Fruit fly (Drosophila melanogaster) whole organism, wandering third instar larva: ENCODE data around the gene nau.
A peak's percentile ranks its signal among the peaks of the same experiment; 100 is the strongest.

Experiments
- Abd-B ChIP-seq: fragments of >200 bp; optimal IDR thresholded peaks from 2 replicates; lab custom pipeline; 2017; ENCODE audit warnings: missing biosample characterization, missing genetic modification characterization
- CG32264 ChIP-seq: fragments of 200-800 bp; sonication (Bioruptor generic); optimal IDR thresholded peaks from 2 replicates; lab custom pipeline; 2016; ENCODE audit warnings: missing biosample characterization, missing genetic modification characterization
- CG9705 ChIP-seq: fragments of 200-800 bp; sonication (Bioruptor generic); optimal IDR thresholded peaks from 2 replicates; lab custom pipeline; 2018; ENCODE audit warnings: missing biosample characterization, mild to moderate bottlenecking, missing genetic modification characterization
- CrebA ChIP-seq: fragments of 200-800 bp; sonication (Bioruptor generic); optimal IDR thresholded peaks from 2 replicates; lab custom pipeline; 2016; ENCODE audit warnings: missing biosample characterization, mild to moderate bottlenecking, missing genetic modification characterization, borderline replicate concordance
- Dfd ChIP-seq: fragments of >200 bp; optimal IDR thresholded peaks from 2 replicates; lab custom pipeline; 2017; ENCODE audit warnings: missing biosample characterization, missing genetic modification characterization
- Dif ChIP-seq: fragments of 200-275, 200-300 bp; sonication (Bioruptor generic); optimal IDR thresholded peaks from 2 replicates; lab custom pipeline; 2018; ENCODE audit warnings: missing biosample characterization, missing genetic modification characterization; ENCODE audit not compliant: partially characterized antibody
- HLH106 ChIP-seq: fragments of 200-800 bp; optimal IDR thresholded peaks from 3 replicates; lab custom pipeline; 2019; ENCODE audit warnings: missing biosample characterization, mild to moderate bottlenecking, missing genetic modification characterization, moderate library complexity
- Hnf4 ChIP-seq: fragments of 200-800 bp; sonication (Bioruptor generic); optimal IDR thresholded peaks from 2 replicates; lab custom pipeline; 2016; ENCODE audit warnings: missing biosample characterization, mild to moderate bottlenecking, missing genetic modification characterization
- Hr78 ChIP-seq: fragments of >200 bp; optimal IDR thresholded peaks from 2 replicates; lab custom pipeline; 2017; ENCODE audit warnings: missing biosample characterization, missing genetic modification characterization
- Hr83 ChIP-seq: fragments of 200-300 bp; sonication (Bioruptor generic); optimal IDR thresholded peaks from 2 replicates; lab custom pipeline; 2016; ENCODE audit warnings: missing biosample characterization, mild to moderate bottlenecking, missing genetic modification characterization, moderate library complexity; ENCODE audit not compliant: poor library complexity, severe bottlenecking
- Jra ChIP-seq: sonication (Bioruptor generic); optimal IDR thresholded peaks from 2 replicates; lab custom pipeline; 2016; ENCODE audit warnings: missing biosample characterization, missing genetic modification characterization
- Myc ChIP-seq: fragments of >200 bp; optimal IDR thresholded peaks from 2 replicates; lab custom pipeline; 2017
- N ChIP-seq: fragments of >200 bp; optimal IDR thresholded peaks from 2 replicates; lab custom pipeline; 2018; ENCODE audit warnings: missing biosample characterization, missing external identifiers, missing genetic modification characterization
- OdsH ChIP-seq: fragments of 200-800 bp; sonication (Bioruptor generic); optimal IDR thresholded peaks from 2 replicates; lab custom pipeline; 2016; ENCODE audit warnings: missing biosample characterization, mild to moderate bottlenecking, missing genetic modification characterization
- Rel ChIP-seq, 2 experiments: fragments of 200-800 bp; sonication (Bioruptor generic) in 1 of 2; optimal IDR thresholded peaks; 2 replicates in 1 of 2; 3 replicates in 1 of 2; lab custom pipeline; 2016 to 2019; ENCODE audit warnings: mild to moderate bottlenecking in 2 of 2, missing biosample characterization in 2 of 2, missing genetic modification characterization in 2 of 2, moderate library complexity in 1 of 2
- Sp1 ChIP-seq: fragments of 200-800 bp; sonication (Bioruptor generic); optimal IDR thresholded peaks from 3 replicates; lab custom pipeline; 2019; ENCODE audit warnings: missing biosample characterization, mild to moderate bottlenecking, missing genetic modification characterization, moderate library complexity
- dl ChIP-seq, 2 experiments: fragments of 175-275, 200-275 bp in 1 of 2; fragments of 200-275 bp in 1 of 2; sonication (Bioruptor generic); optimal IDR thresholded peaks; lab custom pipeline; 2018; ENCODE audit warnings: mild to moderate bottlenecking in 2 of 2, missing biosample characterization in 2 of 2, missing genetic modification characterization in 2 of 2, moderate library complexity in 2 of 2; ENCODE audit not compliant: partially characterized antibody in 2 of 2, insufficient read depth in 1 of 2
- dmrt93B ChIP-seq: fragments of 200-800 bp; sonication (Bioruptor generic); optimal IDR thresholded peaks from 2 replicates; lab custom pipeline; 2018; ENCODE audit warnings: missing biosample characterization, mild to moderate bottlenecking, missing genetic modification characterization
- dsf ChIP-seq: sonication (Bioruptor generic); optimal IDR thresholded peaks from 2 replicates; lab custom pipeline; 2016; ENCODE audit warnings: missing biosample characterization, missing genetic modification characterization, borderline replicate concordance
- ey ChIP-seq: fragments of 200-800 bp; sonication (Bioruptor generic); optimal IDR thresholded peaks from 2 replicates; lab custom pipeline; 2016; ENCODE audit warnings: missing biosample characterization, missing genetic modification characterization
- foxo ChIP-seq, 2 experiments: fragments of 200-800 bp; sonication (Bioruptor generic); optimal IDR thresholded peaks; 2 replicates in 1 of 2; 3 replicates in 1 of 2; lab custom pipeline; 2016 to 2017; ENCODE audit warnings: missing biosample characterization in 2 of 2, missing genetic modification characterization in 2 of 2
- fru ChIP-seq: fragments of 200-800 bp; sonication (Bioruptor generic); optimal IDR thresholded peaks from 3 replicates; lab custom pipeline; 2016; ENCODE audit warnings: missing biosample characterization, mild to moderate bottlenecking, missing genetic modification characterization
- h ChIP-seq: fragments of 200-800 bp; sonication (Bioruptor generic); optimal IDR thresholded peaks from 3 replicates; lab custom pipeline; 2016; ENCODE audit warnings: missing biosample characterization, mild to moderate bottlenecking, missing genetic modification characterization
- lola ChIP-seq: fragments of >200 bp; optimal IDR thresholded peaks from 2 replicates; lab custom pipeline; 2017; ENCODE audit warnings: missing biosample characterization, missing genetic modification characterization
- pan ChIP-seq: fragments of >200 bp; optimal IDR thresholded peaks from 2 replicates; lab custom pipeline; 2017
- psq ChIP-seq: fragments of 200-800 bp; sonication (Bioruptor generic); optimal IDR thresholded peaks from 3 replicates; lab custom pipeline; 2017; ENCODE audit warnings: missing biosample characterization, mild to moderate bottlenecking, missing genetic modification characterization, moderate library complexity
- rgr ChIP-seq: fragments of 200-800 bp; sonication (Bioruptor generic); optimal IDR thresholded peaks from 3 replicates; lab custom pipeline; 2016; ENCODE audit warnings: missing biosample characterization, mild to moderate bottlenecking, missing genetic modification characterization
- sage ChIP-seq: fragments of 200-800 bp; sonication (Bioruptor generic); optimal IDR thresholded peaks from 2 replicates; lab custom pipeline; 2016; ENCODE audit warnings: missing biosample characterization, mild to moderate bottlenecking, missing genetic modification characterization
- sv ChIP-seq: fragments of 200-800 bp; sonication (Bioruptor generic); optimal IDR thresholded peaks from 3 replicates; lab custom pipeline; 2016; ENCODE audit warnings: missing biosample characterization, missing genetic modification characterization
- tai ChIP-seq: sonication (Bioruptor generic); optimal IDR thresholded peaks from 2 replicates; lab custom pipeline; 2016; ENCODE audit warnings: missing biosample characterization, missing genetic modification characterization
- usp ChIP-seq: fragments of >200 bp; optimal IDR thresholded peaks from 2 replicates; lab custom pipeline; 2017; ENCODE audit warnings: missing biosample characterization, missing genetic modification characterization
- woc ChIP-seq: sonication (Bioruptor generic); optimal IDR thresholded peaks from 2 replicates; lab custom pipeline; 2016; ENCODE audit warnings: missing biosample characterization, mild to moderate bottlenecking, missing genetic modification characterization

nau gene

DNA sequence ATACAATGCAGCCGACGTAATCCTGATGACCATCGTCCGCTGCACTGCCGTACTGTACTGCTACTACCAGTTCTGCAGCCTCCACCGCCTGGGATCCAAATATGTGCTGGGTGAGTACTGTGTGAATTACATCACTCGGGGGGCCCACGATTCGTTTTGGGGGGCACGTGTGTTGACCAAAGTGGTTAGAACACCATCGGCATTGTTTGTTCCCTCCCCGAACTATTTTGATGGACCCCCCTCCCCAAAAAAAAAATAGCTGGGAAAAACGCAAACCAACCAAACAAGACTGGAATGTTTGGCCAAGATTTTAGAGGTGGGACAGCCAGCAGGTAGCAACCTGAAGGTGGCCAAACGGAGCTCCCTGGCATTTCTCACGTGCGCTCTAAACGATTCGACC is 29.3 kb upstream of the nau start:
- TF ChIP-seq fru (GFP tag; lab: Kevin White, UChicago), result no peak
- TF ChIP-seq sage (GFP tag; lab: Kevin White, UChicago), result no peak
- TF ChIP-seq tai, result no peak
- no peak for TF ChIP-seq sv (GFP tag; lab: Kevin White, UChicago)
- TF ChIP-seq Myc (lab: Kevin White, UChicago), result no peak
- no peak for TF ChIP-seq ey (GFP tag; lab: Kevin White, UChicago)
- TF ChIP-seq usp, result no peak
- TF ChIP-seq OdsH, result no peak
- no peak for TF ChIP-seq Hnf4 (GFP tag; lab: Kevin White, UChicago)
- TF ChIP-seq h (GFP tag; lab: Kevin White, UChicago), result no peak
- TF ChIP-seq Rel (GFP tag; optimal IDR thresholded peaks at IDR 0.05; lab: Kevin White, UChicago), result no peak
- no peak for TF ChIP-seq Rel (tag; optimal IDR thresholded peaks at IDR 0.05; lab: Kevin White, UChicago)
- TF ChIP-seq rgr, result no peak
- no peak for TF ChIP-seq Hr83
- TF ChIP-seq Dfd (GFP tag; lab: Kevin White, UChicago), result no peak
- no peak for TF ChIP-seq HLH106 (tag; lab: Kevin White, UChicago)
- TF ChIP-seq pan (lab: Kevin White, UChicago), result no peak
- TF ChIP-seq Abd-B (GFP tag; lab: Kevin White, UChicago), result no peak
- no peak for TF ChIP-seq dl (GFP tag; optimal IDR thresholded peaks at IDR 0.05; lab: Kevin White, UChicago; ENCODE audit: insufficient read depth in 1 of 2, partially characterized antibody in 2 of 2)
- no peak for TF ChIP-seq Jra

DNA sequence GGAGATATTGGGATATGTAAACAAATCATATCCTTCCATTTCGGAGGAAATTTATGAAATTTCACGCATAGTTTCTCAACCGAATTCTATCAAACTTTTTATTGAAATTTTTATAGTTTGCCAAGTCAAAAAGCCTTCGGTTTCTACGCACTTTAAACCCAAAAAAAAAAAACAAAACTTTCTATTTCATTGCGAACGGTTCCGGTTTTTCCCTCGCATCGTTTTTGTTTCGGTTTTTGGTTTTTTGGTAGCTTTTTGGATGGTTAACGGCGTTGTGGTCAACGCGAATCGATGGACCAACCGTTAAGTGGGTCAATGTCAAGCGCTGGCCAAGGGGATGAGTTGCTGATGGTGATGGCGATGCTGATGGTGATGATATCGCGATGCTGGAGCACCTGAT is 22.8 kb upstream of the nau start:
- TF ChIP-seq rgr, result no peak
- TF ChIP-seq usp, result no peak
- TF ChIP-seq CrebA (GFP tag; lab: Kevin White, UChicago), result no peak
- no peak for TF ChIP-seq dsf
- no peak for TF ChIP-seq Dfd (GFP tag; lab: Kevin White, UChicago)
- TF ChIP-seq HLH106 (tag; lab: Kevin White, UChicago), result no peak
- TF ChIP-seq Rel (GFP tag; optimal IDR thresholded peaks at IDR 0.05; lab: Kevin White, UChicago), result no peak
- no peak for TF ChIP-seq Rel (tag; optimal IDR thresholded peaks at IDR 0.05; lab: Kevin White, UChicago)
- TF ChIP-seq woc (GFP tag; lab: Kevin White, UChicago), result no peak
- TF ChIP-seq sv (GFP tag; lab: Kevin White, UChicago), result no peak
- TF ChIP-seq, all 38 proteins: peak for 0

DNA sequence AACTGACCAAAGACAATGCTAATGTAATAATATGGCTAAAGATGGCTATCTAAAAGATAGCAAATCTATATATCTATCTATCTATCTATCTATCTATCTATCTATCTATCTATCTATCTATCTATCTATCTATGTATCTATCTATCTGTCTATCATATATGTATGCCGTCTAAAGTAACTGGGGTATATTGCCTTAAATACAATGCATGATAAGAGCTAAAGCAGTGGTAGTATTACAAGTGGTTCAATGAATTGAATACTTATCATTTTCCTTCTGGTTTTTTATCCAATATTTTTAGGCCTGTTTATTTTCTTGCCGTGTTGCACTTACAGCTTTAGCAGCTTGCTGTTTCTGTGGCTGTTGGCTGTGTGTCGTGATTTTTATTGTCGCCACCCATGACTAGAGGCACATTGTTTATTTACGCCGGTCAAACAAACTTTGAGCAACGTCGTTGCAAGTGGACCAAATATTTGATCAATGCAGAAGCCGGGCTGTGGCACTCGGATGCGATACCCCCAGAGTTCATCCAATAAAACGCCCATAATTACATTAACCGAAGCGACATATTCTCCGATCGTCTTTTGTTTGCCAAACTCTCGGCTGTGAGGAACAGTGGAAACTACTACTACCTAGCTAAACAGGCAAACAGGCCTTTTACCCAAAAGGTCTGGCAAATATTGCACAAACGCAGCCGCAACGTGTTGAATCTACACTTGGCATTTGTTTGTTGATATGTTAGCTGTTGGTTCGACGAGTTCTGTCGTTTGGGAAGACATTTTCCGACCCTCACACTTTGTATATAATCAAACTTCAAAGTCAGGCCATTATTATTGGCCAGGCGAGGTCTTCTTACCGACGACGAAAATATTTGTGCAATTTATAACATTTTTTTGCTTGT is 19.8 kb upstream of the nau start:
- TF ChIP-seq OdsH, result no peak
- no peak for TF ChIP-seq Hr83

DNA sequence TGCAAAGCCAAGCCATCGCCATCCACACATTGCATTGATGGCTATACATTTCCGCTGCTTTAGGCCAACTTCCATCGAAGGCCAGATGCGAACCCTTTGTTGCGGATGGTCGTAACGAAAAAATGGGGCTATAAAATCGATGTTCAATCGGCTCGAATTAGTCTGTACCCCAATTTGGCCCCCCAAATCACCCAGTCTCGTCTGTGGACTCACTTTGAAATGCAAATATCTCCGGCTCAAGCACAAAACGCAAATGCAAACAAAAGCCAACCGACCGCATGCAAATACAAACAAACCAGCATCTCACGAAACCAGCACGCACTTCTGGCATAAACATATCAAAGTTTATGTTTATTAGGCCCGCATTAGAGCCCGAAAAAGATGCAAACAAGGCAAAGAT is 18.2 kb upstream of the nau start:
- TF ChIP-seq Hnf4 (GFP tag; lab: Kevin White, UChicago), result no peak
- TF ChIP-seq HLH106 (tag; lab: Kevin White, UChicago), result no peak
- TF ChIP-seq Jra, result no peak

DNA sequence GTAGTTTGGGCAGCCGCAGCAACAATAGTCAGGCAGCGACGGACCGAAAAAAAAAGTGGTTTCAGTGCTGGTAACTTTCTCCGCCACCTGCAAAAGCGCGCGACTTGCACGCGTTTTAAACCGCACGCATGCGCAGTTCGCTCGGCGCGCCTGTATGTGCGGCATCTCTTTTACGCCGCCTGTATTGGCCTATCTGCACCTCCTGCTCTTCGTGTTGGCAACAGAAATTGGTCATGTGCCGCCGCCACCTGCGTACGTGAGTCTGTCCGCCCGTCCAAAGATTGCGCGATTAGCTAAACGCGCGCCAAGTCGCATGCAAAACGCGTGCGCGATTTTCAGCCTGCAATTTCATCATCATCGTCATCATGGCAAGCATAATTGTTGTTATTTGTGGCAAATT is 17.5 kb upstream of the nau start:
- TF ChIP-seq Myc (lab: Kevin White, UChicago), result peak; percentile 86
- no peak for TF ChIP-seq foxo (GFP tag; optimal IDR thresholded peaks at IDR 0.05; lab: Kevin White, UChicago)

DNA sequence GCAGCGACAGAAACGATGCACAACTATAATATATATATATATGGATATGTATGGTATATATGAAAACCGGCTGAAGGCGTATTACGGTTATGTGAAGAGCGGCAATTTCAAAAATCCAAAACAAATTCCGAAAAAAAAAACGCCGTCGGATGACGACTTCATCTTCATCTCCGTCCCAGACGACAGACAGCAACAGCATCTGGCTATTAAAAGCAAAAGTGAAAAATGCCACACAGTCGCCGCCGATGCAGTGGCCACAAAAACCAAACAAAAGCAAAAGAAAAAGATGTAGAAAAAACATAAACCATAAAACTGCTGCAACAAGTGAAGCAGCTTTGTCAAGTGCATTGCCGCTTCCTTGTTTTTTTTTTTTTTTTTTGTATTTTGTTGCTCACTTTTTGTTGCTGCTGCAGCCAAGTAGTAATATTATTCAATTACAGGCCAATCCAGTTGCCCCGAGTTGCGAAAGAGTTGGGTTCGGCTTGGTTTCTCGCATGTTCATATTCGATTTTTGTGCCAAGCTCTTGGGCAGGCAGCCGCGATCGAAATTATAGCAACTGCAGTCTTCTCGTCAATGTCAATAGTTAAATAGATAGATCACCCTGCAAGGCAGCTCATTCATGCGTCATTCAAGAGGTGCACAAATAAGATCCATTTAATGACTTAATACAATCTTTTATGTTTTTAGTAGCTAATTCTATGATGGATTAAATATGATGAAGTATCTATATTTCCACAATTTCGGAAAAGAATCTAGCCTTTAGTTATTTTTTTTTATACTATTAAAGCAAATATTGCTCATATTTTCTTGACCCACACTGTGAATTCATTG is 16.6 kb upstream of the nau start:
- TF ChIP-seq N (GFP tag; lab: Kevin White, UChicago) (no peak), Hnf4 (GFP tag; lab: Kevin White, UChicago) (no peak), CG9705 (GFP tag; lab: Kevin White, UChicago) (no peak), CG32264 (GFP tag; lab: Kevin White, UChicago) (no peak), sage (GFP tag; lab: Kevin White, UChicago) (no peak), Dif (no peak), psq (no peak), Sp1 (GFP tag; lab: Kevin White, UChicago) (no peak), Hr78 (GFP tag; lab: Kevin White, UChicago) (no peak), OdsH (no peak), Jra (no peak), lola (GFP tag; lab: Kevin White, UChicago) (no peak), usp (no peak), dmrt93B (no peak), fru (GFP tag; lab: Kevin White, UChicago) (no peak)
